Worm (Caenorhabditis elegans) whole organism, L2 larva: Measurements from ENCODE around the gene C08E8.9.

ENCODE experiments used
- F13H6.1 ChIP-seq: sonication (generic microtip); optimal IDR thresholded peaks from 2 replicates; lab custom pipeline; 2016; ENCODE audit warnings: missing genetic modification characterization, missing compliant biosample characterization
- alr-1 ChIP-seq: fragments of 150-350 bp; optimal IDR thresholded peaks from 2 replicates; lab custom pipeline; 2014; ENCODE audit warnings: missing biosample characterization, missing genetic modification characterization
- ama-1 ChIP-seq: fragments of 150-350 bp; optimal IDR thresholded peaks from 2 replicates; lab custom pipeline; 2018; ENCODE audit warnings: inconsistent platforms
- dmd-4 ChIP-seq: sonication (generic microtip); optimal IDR thresholded peaks from 2 replicates; lab custom pipeline; 2017; ENCODE audit warnings: missing biosample characterization, missing genetic modification characterization
- egl-27 ChIP-seq: sonication (generic microtip); optimal IDR thresholded peaks from 3 replicates; lab custom pipeline; 2017; ENCODE audit warnings: missing biosample characterization, missing genetic modification reagents, missing genetic modification characterization
- fos-1 ChIP-seq: fragments of 150-350 bp; optimal IDR thresholded peaks from 2 replicates; lab custom pipeline; 2014; ENCODE audit warnings: missing biosample characterization, missing genetic modification characterization
- nhr-12 ChIP-seq: fragments of 150-350 bp; optimal IDR thresholded peaks from 2 replicates; lab custom pipeline; 2014; ENCODE audit warnings: missing biosample characterization, missing genetic modification characterization
- nhr-23 ChIP-seq: fragments of 150-350 bp; optimal IDR thresholded peaks from 2 replicates; lab custom pipeline; 2014; ENCODE audit warnings: missing biosample characterization, missing genetic modification reagents, missing genetic modification characterization
- nhr-6 ChIP-seq: fragments of 150-350 bp; optimal IDR thresholded peaks from 2 replicates; lab custom pipeline; 2014; ENCODE audit warnings: missing biosample characterization, missing genetic modification characterization
- unc-39 ChIP-seq: fragments of 150-350 bp; optimal IDR thresholded peaks from 2 replicates; lab custom pipeline; 2014; ENCODE audit warnings: missing biosample characterization, missing genetic modification characterization
- unc-62 ChIP-seq: fragments of 150-350 bp; optimal IDR thresholded peaks from 2 replicates; lab custom pipeline; 2014; ENCODE audit warnings: missing biosample characterization, missing genetic modification reagents, missing genetic modification characterization

ce11 chrV:18359888-18360287, 4.8 kb upstream of the C08E8.9 start, which contains the start of gene C08E8.5:
- TF ChIP-seq unc-39 (tag; lab: Kevin White, UChicago) (no peak), nhr-12 (tag; lab: Kevin White, UChicago) (no peak), egl-27 (tag; lab: Kevin White, UChicago) (no peak), nhr-6 (tag; lab: Kevin White, UChicago) (no peak), unc-62 (no peak), F13H6.1 (no peak), nhr-23 (tag; lab: Kevin White, UChicago) (no peak), fos-1 (tag; lab: Kevin White, UChicago) (no peak), alr-1 (no peak), ama-1 (lab: Kevin White, UChicago) (no peak), dmd-4 (tag; lab: Kevin White, UChicago) (no peak)
